Worm (Caenorhabditis elegans): ENCODE results near the gene prp-8.

The prp-8 gene

ce11 chrIII:8130177-8130902, 33.8 kb upstream of the prp-8 start, which contains the start of the genes rpl-21 and C14B9.10:
Gene rpl-21, minus strand, starts transcription at chrIII:8130227.
Gene C14B9.10, plus strand, starts transcription at chrIII:8130852.
- TF ChIP-seq egl-27 (tag; optimal IDR thresholded peaks at IDR 0.05) (no peak), snpc-4 (tag; optimal IDR thresholded peaks at IDR 0.05) (peak; percentile 49), alr-1 (tag; optimal IDR thresholded peaks at IDR 0.05) (no peak), ama-1 (optimal IDR thresholded peaks at IDR 0.05) (peak; percentile 45), ztf-4 (tag; optimal IDR thresholded peaks at IDR 0.05) (peak; percentile 61), gmeb-1 (tag; optimal IDR thresholded peaks at IDR 0.05) (peak; percentile 82), dmd-4 (tag; optimal IDR thresholded peaks at IDR 0.05) (no peak), ceh-82 (tag; optimal IDR thresholded peaks at IDR 0.05) (peak; percentile 49), C34F6.9 (tag; optimal IDR thresholded peaks at IDR 0.05) (peak; percentile 89), elt-3 (tag; optimal IDR thresholded peaks at IDR 0.05) (no peak), crh-2 (tag; optimal IDR thresholded peaks at IDR 0.05) (peak; percentile 88), aly-2 (tag; optimal IDR thresholded peaks at IDR 0.05) (no peak), sem-4 (tag; optimal IDR thresholded peaks at IDR 0.05) (peak; percentile 80), unc-62 (GFP tag; optimal IDR thresholded peaks at IDR 0.05) (no peak), nhr-21 (tag; optimal IDR thresholded peaks at IDR 0.05) (peak; percentile 76), zag-1 (tag; optimal IDR thresholded peaks at IDR 0.05) (no peak), lin-11 (tag; optimal IDR thresholded peaks at IDR 0.05) (peak; percentile 60), nhr-129 (tag; optimal IDR thresholded peaks at IDR 0.05) (peak; percentile 86), elt-1 (tag; optimal IDR thresholded peaks at IDR 0.05) (no peak), skn-1 (tag; optimal IDR thresholded peaks at IDR 0.05) (no peak), ZK546.5 (tag; optimal IDR thresholded peaks at IDR 0.05) (peak; percentile 63), nhr-23 (tag; optimal IDR thresholded peaks at IDR 0.05) (no peak), unc-39 (tag; optimal IDR thresholded peaks at IDR 0.05) (no peak), unc-55 (GFP tag; optimal IDR thresholded peaks at IDR 0.05) (peak; percentile 98), nhr-6 (tag; optimal IDR thresholded peaks at IDR 0.05) (no peak), lin-39 (tag; optimal IDR thresholded peaks at IDR 0.05) (no peak), lsy-2 (tag; optimal IDR thresholded peaks at IDR 0.05) (peak; percentile 96 to 99), nhr-11 (tag; optimal IDR thresholded peaks at IDR 0.05) (no peak), mab-5 (tag; optimal IDR thresholded peaks at IDR 0.05) (peak; percentile 28), nhr-77 (tag; optimal IDR thresholded peaks at IDR 0.05) (no peak), F13H6.1 (tag; optimal IDR thresholded peaks at IDR 0.05) (peak; percentile 71), peb-1 (tag; optimal IDR thresholded peaks at IDR 0.05) (no peak), nhr-12 (tag; optimal IDR thresholded peaks at IDR 0.05) (no peak), mdl-1 (tag; optimal IDR thresholded peaks at IDR 0.05) (peak; percentile 31 to 39), blmp-1 (tag; optimal IDR thresholded peaks at IDR 0.05; ENCODE audit: insufficient read depth) (peak; percentile 32), ztf-1 (GFP tag; conservative IDR thresholded peaks at IDR 0.05) (no peak), Y55F3AM.14 (GFP tag; optimal IDR thresholded peaks at IDR 0.05) (no peak), nhr-237 (tag; optimal IDR thresholded peaks at IDR 0.05) (no peak), nhr-10 (tag; optimal IDR thresholded peaks at IDR 0.05) (no peak), sma-9 (GFP tag; optimal IDR thresholded peaks at IDR 0.05) (peak; percentile 88), sma-9 (tag; optimal IDR thresholded peaks at IDR 0.05) (no peak), ceh-16 (tag; optimal IDR thresholded peaks at IDR 0.05) (peak; percentile 19), fos-1 (tag; optimal IDR thresholded peaks at IDR 0.05) (peak; percentile 61), mbf-1 (tag; optimal IDR thresholded peaks at IDR 0.05) (no peak), nhr-25 (tag; optimal IDR thresholded peaks at IDR 0.05) (peak; percentile 85), R02D3.7 (tag; optimal IDR thresholded peaks at IDR 0.05) (peak; percentile 3), lin-13 (GFP tag; optimal IDR thresholded peaks at IDR 0.05) (peak; percentile 80), sma-3 (GFP tag; optimal IDR thresholded peaks at IDR 0.05) (peak; percentile 76)
